Worm (Caenorhabditis elegans): Measurements from ENCODE around the gene Y41E3.19.

ce11 chrIV:15049288-15050094, 6.4 kb upstream of the Y41E3.19 start:
- TF ChIP-seq lsy-2 (tag; optimal IDR thresholded peaks at IDR 0.05) (no peak), unc-39 (tag; optimal IDR thresholded peaks at IDR 0.05) (no peak), blmp-1 (tag; optimal IDR thresholded peaks at IDR 0.05) (no peak), mep-1 (tag; optimal IDR thresholded peaks at IDR 0.05) (no peak), ztf-11 (tag; optimal IDR thresholded peaks at IDR 0.05) (no peak), pha-4 (tag; optimal IDR thresholded peaks at IDR 0.05) (no peak), nhr-12 (tag; optimal IDR thresholded peaks at IDR 0.05) (no peak), elt-1 (tag; optimal IDR thresholded peaks at IDR 0.05; ENCODE audit: borderline replicate concordance, insufficient read depth) (no peak), sptf-1 (tag; optimal IDR thresholded peaks at IDR 0.05) (no peak), elt-3 (tag; optimal IDR thresholded peaks at IDR 0.05) (no peak), nhr-76 (tag; optimal IDR thresholded peaks at IDR 0.05) (no peak), unc-62 (GFP tag; optimal IDR thresholded peaks at IDR 0.05) (no peak)

Data from whole organism, mixed stage, embryonic.